Fruit fly (Drosophila melanogaster) whole organism, prepupa: ENCODE results near the gene aurA.

Experiments used
- CG11294 ChIP-seq: fragments of 200-800 bp; sonication (Bioruptor generic); IDR thresholded peaks from 2 replicates; pipeline ENCODE4 v1.3.6; 2022; ENCODE audit warnings: missing biosample characterization, missing genetic modification characterization
- CG11762 ChIP-seq: fragments of 200-800 bp; sonication (Bioruptor generic); optimal IDR thresholded peaks from 3 replicates; lab custom pipeline; 2016; ENCODE audit warnings: missing biosample characterization, missing genetic modification characterization; ENCODE audit not compliant: insufficient read depth
- CG11902 ChIP-seq: fragments of 200-800 bp; sonication (Bioruptor generic); optimal IDR thresholded peaks from 3 replicates; lab custom pipeline; 2016; ENCODE audit warnings: missing biosample characterization, missing genetic modification characterization
- CG15336 ChIP-seq: fragments of 200-800 bp; sonication (Bioruptor generic); IDR thresholded peaks from 2 replicates; pipeline ENCODE4 v1.3.6; 2022; ENCODE audit warnings: missing biosample characterization, missing genetic modification characterization
- CG1621 ChIP-seq: fragments of 200-800 bp; sonication (Bioruptor generic); optimal IDR thresholded peaks from 3 replicates; lab custom pipeline; 2018; ENCODE audit warnings: missing biosample characterization, mild to moderate bottlenecking, missing genetic modification characterization
- CG16779 ChIP-seq: fragments of 200-800 bp; sonication (Bioruptor generic); optimal IDR thresholded peaks from 3 replicates; lab custom pipeline; 2017; ENCODE audit warnings: missing biosample characterization, mild to moderate bottlenecking, missing genetic modification characterization
- CG31627 ChIP-seq: fragments of 200-800 bp; sonication (Bioruptor generic); optimal IDR thresholded peaks from 3 replicates; lab custom pipeline; 2016; ENCODE audit warnings: missing biosample characterization, missing genetic modification characterization
- CG34406 ChIP-seq: fragments of 200-800 bp; sonication (Bioruptor generic); optimal IDR thresholded peaks from 3 replicates; lab custom pipeline; 2016; ENCODE audit warnings: missing biosample characterization, missing genetic modification characterization
- CG3919 ChIP-seq: fragments of 200-800 bp; sonication (Bioruptor generic); optimal IDR thresholded peaks from 3 replicates; lab custom pipeline; 2016; ENCODE audit warnings: missing biosample characterization, missing genetic modification characterization
- CG4318 ChIP-seq: fragments of 200-800 bp; sonication (Bioruptor generic); optimal IDR thresholded peaks from 3 replicates; lab custom pipeline; 2017; ENCODE audit warnings: missing biosample characterization, mild to moderate bottlenecking, missing genetic modification characterization
- CG6163 ChIP-seq: fragments of 200-800 bp; sonication (Bioruptor generic); IDR thresholded peaks from 3 replicates; pipeline ENCODE4 v1.3.6; 2022; ENCODE audit warnings: missing biosample characterization, missing genetic modification characterization
- CG6808 ChIP-seq: fragments of 200-800 bp; sonication (Bioruptor generic); optimal IDR thresholded peaks from 3 replicates; lab custom pipeline; 2017; ENCODE audit warnings: missing biosample characterization, missing genetic modification characterization, mild to moderate bottlenecking, moderate library complexity, missing genetic modification reagents
- CG7368 ChIP-seq: fragments of 200-800 bp; sonication (Bioruptor generic); optimal IDR thresholded peaks from 3 replicates; lab custom pipeline; 2016; ENCODE audit warnings: missing biosample characterization, missing genetic modification characterization
- CG8632 ChIP-seq: fragments of 200-800 bp; sonication (Bioruptor generic); optimal IDR thresholded peaks from 3 replicates; lab custom pipeline; 2016; ENCODE audit warnings: missing biosample characterization, missing genetic modification characterization
- Eip75B ChIP-seq: fragments of 200-800 bp; sonication (Bioruptor generic); optimal IDR thresholded peaks from 3 replicates; lab custom pipeline; 2016; ENCODE audit warnings: missing biosample characterization, missing genetic modification characterization
- Eip78C ChIP-seq: fragments of 200-800 bp; sonication (Bioruptor generic); peaks from one replicate; lab custom pipeline; 2016; ENCODE audit warnings: missing biosample characterization, missing genetic modification characterization
- Ets21C ChIP-seq: fragments of 200-800 bp; sonication (Bioruptor generic); optimal IDR thresholded peaks from 3 replicates; lab custom pipeline; 2016; ENCODE audit warnings: missing biosample characterization, missing genetic modification characterization
- Hr38 ChIP-seq: sonication (Bioruptor generic); optimal IDR thresholded peaks from 2 replicates; lab custom pipeline; 2016; ENCODE audit warnings: missing biosample characterization, missing genetic modification characterization
- Hr39 ChIP-seq: fragments of 200-800 bp; sonication (Bioruptor generic); optimal IDR thresholded peaks from 2 replicates; lab custom pipeline; 2016; ENCODE audit warnings: missing biosample characterization, missing genetic modification characterization
- Hr4 ChIP-seq: fragments of 200-800 bp; sonication (Bioruptor generic); optimal IDR thresholded peaks from 3 replicates; lab custom pipeline; 2016; ENCODE audit warnings: missing biosample characterization, missing genetic modification characterization
- Lpt ChIP-seq: fragments of 200-800 bp; sonication (Bioruptor generic); optimal IDR thresholded peaks from 3 replicates; lab custom pipeline; 2016; ENCODE audit warnings: missing biosample characterization, missing genetic modification characterization
- Met ChIP-seq: fragments of 200-800 bp; sonication (Bioruptor generic); optimal IDR thresholded peaks from 3 replicates; lab custom pipeline; 2016; ENCODE audit warnings: missing biosample characterization, missing genetic modification characterization
- Smox ChIP-seq: fragments of 200-800 bp; sonication (Bioruptor generic); optimal IDR thresholded peaks from 3 replicates; lab custom pipeline; 2016; ENCODE audit warnings: missing biosample characterization, missing genetic modification characterization
- Sox102F ChIP-seq: fragments of 200-800 bp; sonication (Bioruptor generic); optimal IDR thresholded peaks from 2 replicates; lab custom pipeline; 2016; ENCODE audit warnings: missing biosample characterization, mild to moderate bottlenecking, missing genetic modification characterization
- Sox14 ChIP-seq: fragments of 200-800 bp; sonication (Bioruptor generic); optimal IDR thresholded peaks from 3 replicates; lab custom pipeline; 2016; ENCODE audit warnings: missing biosample characterization, missing genetic modification characterization
- Sox15 ChIP-seq: fragments of 200-800 bp; sonication (Bioruptor generic); optimal IDR thresholded peaks from 3 replicates; lab custom pipeline; 2016; ENCODE audit warnings: missing biosample characterization, missing genetic modification characterization
- achi ChIP-seq: fragments of 200-800 bp; sonication (Bioruptor generic); optimal IDR thresholded peaks from 3 replicates; lab custom pipeline; 2016; ENCODE audit warnings: missing biosample characterization, missing genetic modification characterization
- acj6 ChIP-seq: fragments of 200-800 bp; sonication (Bioruptor generic); optimal IDR thresholded peaks from 3 replicates; lab custom pipeline; 2016; ENCODE audit warnings: missing biosample characterization, missing genetic modification characterization
- dac ChIP-seq: fragments of 200-800 bp; sonication (Bioruptor generic); optimal IDR thresholded peaks from 2 replicates; lab custom pipeline; 2017; ENCODE audit warnings: missing biosample characterization, mild to moderate bottlenecking, missing genetic modification characterization
- dsx ChIP-seq: fragments of 200-800 bp; optimal IDR thresholded peaks from 3 replicates; lab custom pipeline; 2019; ENCODE audit warnings: missing biosample characterization, mild to moderate bottlenecking, missing genetic modification characterization, moderate library complexity; ENCODE audit not compliant: poor library complexity, severe bottlenecking
- fkh ChIP-seq: fragments of 200-800 bp; sonication (Bioruptor generic); optimal IDR thresholded peaks from 3 replicates; lab custom pipeline; 2017; ENCODE audit warnings: missing biosample characterization, mild to moderate bottlenecking, missing genetic modification characterization, moderate library complexity
- lz ChIP-seq: fragments of 200-800 bp; sonication (Bioruptor generic); optimal IDR thresholded peaks from 3 replicates; lab custom pipeline; 2016; ENCODE audit warnings: missing biosample characterization, missing genetic modification characterization
- pdm3 ChIP-seq: fragments of 200-800 bp; sonication (Bioruptor generic); optimal IDR thresholded peaks from 3 replicates; lab custom pipeline; 2016; ENCODE audit warnings: missing biosample characterization, missing genetic modification characterization
- salr ChIP-seq, 2 experiments: fragments of 200-800 bp; sonication (Bioruptor generic); optimal IDR thresholded peaks; 3 replicates each; lab custom pipeline; 2016 to 2018; ENCODE audit warnings: missing biosample characterization in 2 of 2, missing genetic modification characterization in 2 of 2, mild to moderate bottlenecking in 1 of 2
- spab ChIP-seq: fragments of 200-800 bp; sonication (Bioruptor generic); optimal IDR thresholded peaks from 2 replicates; lab custom pipeline; 2017; ENCODE audit warnings: missing biosample characterization, mild to moderate bottlenecking, missing genetic modification characterization, missing genetic modification reagents
- ss ChIP-seq, 2 experiments: fragments of 200-800 bp; sonication (Bioruptor generic); optimal IDR thresholded peaks; 2 replicates in 1 of 2; 3 replicates in 1 of 2; lab custom pipeline; 2017 to 2018; ENCODE audit warnings: mild to moderate bottlenecking in 2 of 2, missing biosample characterization in 2 of 2, missing genetic modification characterization in 2 of 2, moderate library complexity in 1 of 2
- topi ChIP-seq: fragments of 200-800 bp; sonication (Bioruptor generic); optimal IDR thresholded peaks from 3 replicates; lab custom pipeline; 2016; ENCODE audit warnings: missing biosample characterization, missing genetic modification characterization
- vri ChIP-seq: fragments of 200-800 bp; sonication (Bioruptor generic); optimal IDR thresholded peaks from 3 replicates; lab custom pipeline; 2016; ENCODE audit warnings: missing biosample characterization, mild to moderate bottlenecking, missing genetic modification characterization

The aurA gene

dm6 chr3R:11992934-11993670 is 30.2 kb downstream of the aurA start, which contains the start of gene mfas (continued):
- no peak for TF ChIP-seq pdm3
- TF ChIP-seq dsx (GFP tag; lab: Kevin White, UChicago), result peak; percentile 33
- TF ChIP-seq CG6163 (GFP tag; lab: Robert Waterston, UW), result peak; percentile 53; the same call in 2 of the 3 replicates
- TF ChIP-seq CG11762 (GFP tag; lab: Kevin White, UChicago), result no peak
- no peak for TF ChIP-seq Hr39 (GFP tag; lab: Kevin White, UChicago)
- no peak for TF ChIP-seq Sox15 (GFP tag; lab: Kevin White, UChicago)
- no peak for TF ChIP-seq Hr4 (GFP tag; lab: Kevin White, UChicago)
- no peak for TF ChIP-seq Hr38
- no peak for TF ChIP-seq CG7368
- no peak for TF ChIP-seq dac
- TF ChIP-seq CG11902 (GFP tag; lab: Kevin White, UChicago), result no peak
- TF ChIP-seq CG11294 (GFP tag; lab: Robert Waterston, UW), result no peak
- no peak for TF ChIP-seq spab (GFP tag; lab: Kevin White, UChicago)
- no peak for TF ChIP-seq CG4318 (GFP tag; lab: Kevin White, UChicago)
- TF ChIP-seq CG6808 (GFP tag; lab: Kevin White, UChicago), result no peak
- no peak for TF ChIP-seq lz (GFP tag; lab: Kevin White, UChicago)
- TF ChIP-seq acj6 (GFP tag; lab: Kevin White, UChicago), result no peak
- TF ChIP-seq Eip75B (GFP tag; lab: Kevin White, UChicago), result peak; percentile 17
- no peak for TF ChIP-seq vri (GFP tag; lab: Kevin White, UChicago)
- TF ChIP-seq Smox (GFP tag; lab: Kevin White, UChicago), result no peak
- peak; percentile 30; the same call in 1 of the 2 replicates for TF ChIP-seq CG15336
- TF ChIP-seq CG3919 (GFP tag; lab: Kevin White, UChicago), result peak; percentile 12
- TF ChIP-seq CG1621 (tag; lab: Kevin White, UChicago), result no peak
- TF ChIP-seq ss (GFP tag; optimal IDR thresholded peaks at IDR 0.05; lab: Kevin White, UChicago), result no peak
- peak; percentile 44 for TF ChIP-seq Eip78C (GFP tag; lab: Kevin White, UChicago)
- TF ChIP-seq salr (GFP tag; optimal IDR thresholded peaks at IDR 0.05; lab: Kevin White, UChicago), result no peak
- TF ChIP-seq topi (GFP tag; lab: Kevin White, UChicago), result no peak
- TF ChIP-seq Sox102F (GFP tag; lab: Kevin White, UChicago), result no peak
- no peak for TF ChIP-seq achi
- peak; percentile 76 for TF ChIP-seq fkh (GFP tag; lab: Kevin White, UChicago)
- TF ChIP-seq, all 60 proteins: peak for 14

dm6 chr3R:11998130-11998529 is 35.2 kb downstream of the aurA start:
- no peak for TF ChIP-seq CG8632 (GFP tag; lab: Kevin White, UChicago)

DNA sequence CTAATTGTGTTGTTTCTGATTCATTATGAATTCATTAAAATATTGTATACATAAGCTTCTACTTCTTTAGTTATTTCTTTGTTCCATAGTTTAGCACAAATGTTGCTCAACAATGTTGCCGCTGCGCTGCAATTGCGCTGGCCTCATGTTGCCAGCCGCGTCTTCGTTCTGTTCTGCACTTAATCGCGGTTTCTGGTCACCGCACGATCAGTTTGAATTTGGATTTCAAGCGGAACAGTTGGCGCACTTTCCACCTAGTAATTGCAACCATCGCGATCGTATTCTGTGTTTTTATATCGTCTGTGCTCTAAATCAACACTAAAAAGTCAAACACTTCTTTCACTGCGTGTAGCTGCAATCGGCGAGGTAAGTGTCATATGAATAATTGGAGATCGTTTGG is 36.1 kb downstream of the aurA start, which contains the start of gene Ect3:
Gene Ect3, plus strand, starts transcription at position 205 of the 400 bp plus-strand sequence.
- TF ChIP-seq Eip78C (GFP tag; lab: Kevin White, UChicago) (peak; percentile 47), spab (GFP tag; lab: Kevin White, UChicago) (no peak)
- TF ChIP-seq, all 60 proteins: peak for 1

DNA sequence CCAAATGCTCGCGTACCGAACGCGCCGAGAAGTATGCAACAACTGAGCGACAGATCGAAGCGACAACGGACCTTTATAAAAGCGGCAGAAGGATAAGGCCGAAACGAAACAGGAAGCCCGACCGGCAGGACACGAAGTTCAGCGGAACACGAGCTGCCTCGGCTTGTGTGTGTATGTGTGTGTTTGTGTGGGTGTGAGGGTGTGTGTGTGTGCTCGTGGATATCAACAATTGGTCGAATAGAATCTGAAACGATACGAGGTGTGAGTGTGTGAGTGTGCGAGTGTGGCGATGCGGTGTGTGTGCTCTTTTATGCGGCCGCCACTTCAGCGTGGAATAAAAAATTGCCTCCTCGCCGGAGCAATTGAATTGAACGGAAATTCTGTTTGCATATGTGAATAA is 42.5 kb downstream of the aurA start, which contains the start of gene Tk:
Gene Tk, minus strand, starts transcription at position 57 of the 400 bp plus-strand sequence.
- TF ChIP-seq Sox14 (GFP tag; lab: Kevin White, UChicago) (no peak), CG16779 (no peak), CG31627 (GFP tag; lab: Kevin White, UChicago) (no peak), CG34406 (no peak), Met (GFP tag; lab: Kevin White, UChicago) (no peak), CG7368 (no peak), Lpt (GFP tag; lab: Kevin White, UChicago) (no peak), Ets21C (GFP tag; lab: Kevin White, UChicago) (no peak), Eip75B (GFP tag; lab: Kevin White, UChicago) (no peak)
- TF ChIP-seq, all 60 proteins: peak for 0
